Worm (Caenorhabditis elegans): ENCODE data around the gene grd-16.

grd-16 gene

DNA sequence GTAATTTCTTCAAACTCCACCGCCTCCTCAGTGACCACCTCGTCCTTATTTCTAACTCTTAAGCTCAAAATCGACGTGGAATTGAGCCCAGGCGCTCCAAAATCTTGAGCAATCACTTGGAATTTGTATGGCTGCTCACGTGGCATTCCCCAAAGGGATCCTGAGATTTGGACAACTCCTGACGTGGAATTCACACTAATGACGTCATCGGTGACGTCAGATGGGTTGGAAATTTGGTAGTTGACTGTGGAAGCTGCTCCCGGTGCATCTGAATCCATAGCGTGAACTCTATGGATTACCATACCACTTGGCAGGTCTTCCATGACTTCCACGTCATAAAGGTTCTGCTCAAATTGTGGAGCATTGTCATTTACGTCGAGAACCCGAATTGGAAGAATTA, 21.4 kb upstream of the grd-16 start:
- TF ChIP-seq nfya-2 (GFP tag; IDR thresholded peaks at IDR 0.05): no peak
- no peak for TF ChIP-seq B0336.3 (GFP tag; IDR thresholded peaks at IDR 0.05)

DNA sequence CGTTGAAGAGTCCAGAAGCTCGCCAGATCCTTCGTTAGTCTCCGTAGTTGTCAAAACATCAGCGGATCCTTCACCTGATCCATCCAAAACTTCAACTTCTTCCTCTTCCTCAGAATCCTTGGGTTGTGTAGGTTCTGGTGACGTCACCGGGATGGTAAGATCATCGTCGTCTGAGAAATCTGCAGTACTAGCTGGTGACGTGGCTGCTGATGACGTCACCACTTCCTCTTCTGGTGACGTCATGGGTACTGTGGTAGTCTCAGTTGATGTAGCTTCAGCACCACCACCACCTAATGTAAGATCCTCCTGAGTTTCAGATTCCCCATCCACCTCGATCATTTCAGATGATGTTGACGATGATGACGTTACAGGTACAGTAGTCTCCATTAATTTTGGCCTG, 15.1 kb upstream of the grd-16 start:
- TF ChIP-seq cebp-2 (GFP tag; IDR thresholded peaks at IDR 0.05): no peak
- TF ChIP-seq ceh-100 (GFP tag; IDR thresholded peaks at IDR 0.05): no peak
- no peak for TF ChIP-seq aptf-2 (GFP tag; conservative IDR thresholded peaks at IDR 0.05)
- no peak for TF ChIP-seq let-526 (GFP tag; IDR thresholded peaks at IDR 0.05)
- TF ChIP-seq efl-1 (GFP tag; optimal IDR thresholded peaks at IDR 0.05): no peak
- no peak for TF ChIP-seq hmg-20 (GFP tag; IDR thresholded peaks at IDR 0.05)
- TF ChIP-seq die-1 (tag; optimal IDR thresholded peaks at IDR 0.05): no peak

DNA sequence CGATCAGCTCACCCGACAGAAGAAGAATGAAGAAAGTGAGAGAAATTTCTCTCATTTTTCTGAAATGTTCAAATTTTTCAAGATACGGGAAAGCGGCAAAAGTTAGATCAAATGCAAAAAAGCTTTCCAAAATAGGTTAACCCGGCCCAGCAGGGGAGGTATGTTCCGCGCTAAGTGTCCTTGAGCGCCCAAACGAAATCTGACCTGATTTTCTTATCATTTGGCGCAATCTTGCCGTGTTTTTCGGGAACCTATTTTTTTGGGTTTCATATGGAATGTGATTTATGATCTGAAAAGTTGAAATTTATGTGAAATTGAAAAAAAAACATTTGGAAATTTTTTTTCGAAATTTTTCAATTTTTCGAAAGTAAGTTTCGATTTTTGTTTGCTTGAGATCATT, 13.2 kb upstream of the grd-16 start, which contains the start of gene cdh-10:
Gene cdh-10, minus strand, starts transcription at position 59 of the 400 bp plus-strand sequence.
- no peak for TF ChIP-seq mxl-1 (tag; optimal IDR thresholded peaks at IDR 0.05)

DNA sequence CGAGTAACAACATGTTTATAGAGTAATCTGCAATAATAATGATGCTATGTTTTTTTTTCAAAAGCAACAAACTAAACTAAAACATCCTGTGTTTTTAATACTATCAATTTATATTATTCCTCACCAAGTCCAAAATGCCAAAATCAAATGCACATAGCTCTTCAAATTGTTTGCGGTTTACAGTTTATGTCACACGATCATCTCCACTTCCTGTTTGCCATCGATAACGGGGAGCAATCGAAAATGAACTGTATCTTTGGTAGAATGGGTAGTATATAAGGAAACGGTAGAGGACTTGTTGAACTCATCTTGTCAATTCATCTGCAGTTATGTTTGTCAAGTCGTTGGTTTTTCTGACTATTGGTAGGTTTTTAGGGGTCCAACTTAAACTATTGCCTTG, 12.3 kb upstream of the grd-16 start, which contains the start of gene ilys-3:
Gene ilys-3, plus strand, starts transcription at position 301 of the 400 bp plus-strand sequence.
- TF ChIP-seq B0261.1 (tag; optimal IDR thresholded peaks at IDR 0.05) (no peak), hmg-1.2 (GFP tag; IDR thresholded peaks at IDR 0.05) (no peak), nfya-1 (tag; optimal IDR thresholded peaks at IDR 0.05; ENCODE audit: borderline replicate concordance, insufficient read depth) (no peak), efl-1 (GFP tag; optimal IDR thresholded peaks at IDR 0.05) (no peak), hsf-1 (GFP tag; IDR thresholded peaks at IDR 0.05) (no peak), lin-35 (GFP tag; optimal IDR thresholded peaks at IDR 0.05) (no peak), hrde-1 (tag; optimal IDR thresholded peaks at IDR 0.05; ENCODE audit: borderline replicate concordance) (no peak), tbp1 (GFP tag; optimal IDR thresholded peaks at IDR 0.05) (no peak)

DNA sequence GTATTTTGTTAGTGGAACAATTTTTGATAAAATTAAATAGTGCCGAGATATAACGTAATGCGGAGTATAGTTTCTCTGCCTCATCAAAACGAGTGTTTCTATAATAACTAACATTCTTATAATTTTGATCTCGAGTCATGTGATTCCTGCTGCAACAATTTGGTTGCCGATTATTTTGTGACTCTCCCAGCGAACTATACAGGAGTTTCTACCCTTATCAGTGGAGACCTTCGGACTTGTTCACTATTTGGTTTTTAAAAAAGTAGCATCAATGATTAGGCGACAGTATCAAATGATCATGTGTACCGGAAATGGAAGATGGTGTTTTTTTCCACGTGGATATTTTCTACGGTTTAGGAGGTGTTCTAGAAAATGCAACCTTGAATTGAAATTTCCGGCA, 10.2 kb upstream of the grd-16 start:
- TF ChIP-seq ekl-4 (GFP tag; IDR thresholded peaks at IDR 0.05) (no peak), ama-1 (optimal IDR thresholded peaks at IDR 0.05) (no peak), ama-1 (GFP tag; optimal IDR thresholded peaks at IDR 0.05) (no peak), nhr-80 (tag; optimal IDR thresholded peaks at IDR 0.05) (peak; percentile 64), D2030.7 (GFP tag; IDR thresholded peaks at IDR 0.05) (no peak), lir-1 (GFP tag; conservative IDR thresholded peaks at IDR 0.05) (no peak)

DNA sequence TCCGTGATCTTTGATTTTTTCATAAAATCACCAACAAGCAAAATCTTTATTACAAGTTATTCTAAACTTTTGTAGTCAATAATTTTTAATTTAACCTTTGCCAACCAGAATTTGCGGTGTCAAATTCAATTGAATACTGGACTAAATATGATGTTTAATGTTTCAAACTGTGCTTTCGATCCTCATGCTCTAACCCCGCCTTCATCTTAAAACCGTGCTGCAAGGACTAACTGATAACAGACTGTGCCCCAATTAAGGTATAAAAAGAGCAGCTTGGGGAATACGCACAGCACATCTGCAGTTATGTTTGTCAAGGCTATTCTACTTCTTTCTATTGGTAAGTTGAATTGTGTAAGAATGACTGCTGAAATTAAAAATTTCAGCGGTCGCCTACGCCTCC, 9.1 kb upstream of the grd-16 start, which contains the start of gene ilys-2:
Gene ilys-2, plus strand, starts transcription at position 301 of the 400 bp plus-strand sequence.
- no peak for TF ChIP-seq pbrm-1 (GFP tag; IDR thresholded peaks at IDR 0.05)
- no peak for TF ChIP-seq nfya-2 (GFP tag; IDR thresholded peaks at IDR 0.05)
- TF ChIP-seq attf-5 (GFP tag; optimal IDR thresholded peaks at IDR 0.05): no peak
- TF ChIP-seq lag-1 (GFP tag; IDR thresholded peaks at IDR 0.05): no peak
- no peak for TF ChIP-seq chd-7 (tag; optimal IDR thresholded peaks at IDR 0.05)
- TF ChIP-seq rcor-1 (GFP tag; IDR thresholded peaks at IDR 0.05): no peak
- no peak for TF ChIP-seq T07F8.4 (tag; optimal IDR thresholded peaks at IDR 0.05)
- TF ChIP-seq Y53G8AR.9 (GFP tag; conservative IDR thresholded peaks at IDR 0.05): no peak
- TF ChIP-seq repo-1 (tag; optimal IDR thresholded peaks at IDR 0.05): no peak
- TF ChIP-seq let-526 (GFP tag; IDR thresholded peaks at IDR 0.05): no peak
- TF ChIP-seq D2030.7 (GFP tag; IDR thresholded peaks at IDR 0.05): no peak
- TF ChIP-seq cebp-1 (GFP tag; IDR thresholded peaks at IDR 0.05): no peak
- no peak for TF ChIP-seq cebp-1 (tag; optimal IDR thresholded peaks at IDR 0.05)
- TF ChIP-seq C17E4.6 (GFP tag; IDR thresholded peaks at IDR 0.05): no peak
- TF ChIP-seq athp-1 (tag; optimal IDR thresholded peaks at IDR 0.05): no peak
- TF ChIP-seq xnd-1 (tag; optimal IDR thresholded peaks at IDR 0.05): no peak
- TF ChIP-seq sdz-38 (tag; optimal IDR thresholded peaks at IDR 0.05): no peak
- no peak for TF ChIP-seq ceh-79 (tag; optimal IDR thresholded peaks at IDR 0.05)

All from whole organism, young adult.